Fruit fly (Drosophila melanogaster): Measurements from ENCODE around the gene sty.

Gene sty

dm6 chr3L:3472786-3473185 lies 48.1 kb upstream of the sty start (continued):
- TF ChIP-seq Myb (GFP tag; optimal IDR thresholded peaks at IDR 0.05): peak; percentile 51
- TF ChIP-seq NFAT (GFP tag; IDR thresholded peaks at IDR 0.05): peak; percentile 62
- no peak for TF ChIP-seq HLHmδ (GFP tag; optimal IDR thresholded peaks at IDR 0.05)
- no peak for TF ChIP-seq ftz-f1 (GFP tag; optimal IDR thresholded peaks at IDR 0.05)
- peak; percentile 18 for TF ChIP-seq Ets97D (GFP tag; optimal IDR thresholded peaks at IDR 0.05)
- TF ChIP-seq CG4854 (GFP tag; optimal IDR thresholded peaks at IDR 0.05): peak; percentile 29
- peak; percentile 77 for TF ChIP-seq Xrp1 (GFP tag; IDR thresholded peaks at IDR 0.05)
- peak; percentile 52 for TF ChIP-seq exex (tag; optimal IDR thresholded peaks at IDR 0.05)
- TF ChIP-seq Lim3 (GFP tag; IDR thresholded peaks at IDR 0.05): no peak
- TF ChIP-seq CG13894 (tag; optimal IDR thresholded peaks at IDR 0.05): peak; percentile 92
- TF ChIP-seq tio (GFP tag; optimal IDR thresholded peaks at IDR 0.05): peak; percentile 19
- peak; percentile 49 for TF ChIP-seq CG5180 (GFP tag; optimal IDR thresholded peaks at IDR 0.05)
- peak; percentile 87 for TF ChIP-seq sens (GFP tag)
- peak; percentile 81 for TF ChIP-seq CrebB (tag; optimal IDR thresholded peaks at IDR 0.05)
- TF ChIP-seq CG11723 (GFP tag; optimal IDR thresholded peaks at IDR 0.05): peak; percentile 9
- no peak for TF ChIP-seq sens-2 (GFP tag; IDR thresholded peaks at IDR 0.05)
- TF ChIP-seq CG31441 (GFP tag; IDR thresholded peaks at IDR 0.05): peak; percentile 69
- peak; percentile 79 for TF ChIP-seq gem (tag; optimal IDR thresholded peaks at IDR 0.05)
- TF ChIP-seq CG4424 (GFP tag; optimal IDR thresholded peaks at IDR 0.05): peak; percentile 56
- peak; percentile 79 for TF ChIP-seq scrt (GFP tag; optimal IDR thresholded peaks at IDR 0.05)
- no peak for TF ChIP-seq ab (GFP tag; optimal IDR thresholded peaks at IDR 0.05)
- TF ChIP-seq knrl (GFP tag; IDR thresholded peaks at IDR 0.05; ENCODE audit: partially characterized antibody): no peak
- TF ChIP-seq CG6272 (GFP tag; IDR thresholded peaks at IDR 0.05): no peak
- TF ChIP-seq BtbVII (GFP tag; optimal IDR thresholded peaks at IDR 0.05): peak; percentile 85
- TF ChIP-seq unpg (GFP tag; optimal IDR thresholded peaks at IDR 0.05): peak; percentile 81
- no peak for TF ChIP-seq bbx (GFP tag; IDR thresholded peaks at IDR 0.05; ENCODE audit: partially characterized antibody)
- no peak for TF ChIP-seq Hr78 (GFP tag; optimal IDR thresholded peaks at IDR 0.05)
- no peak for TF ChIP-seq CG9797 (GFP tag; optimal IDR thresholded peaks at IDR 0.05)
- no peak for TF ChIP-seq CG8290 (GFP tag; optimal IDR thresholded peaks at IDR 0.05)
- peak in 1 of 2 experiments; percentile 46 for TF ChIP-seq CG8290 (tag; optimal IDR thresholded peaks at IDR 0.05)
- peak; percentile 76 for TF ChIP-seq CG12071 (GFP tag; optimal IDR thresholded peaks at IDR 0.05)
- peak; percentile 74 for TF ChIP-seq CG11247 (GFP tag; IDR thresholded peaks at IDR 0.05)
- peak; percentile 34; the same call in 1 of the 2 replicates for TF ChIP-seq CG4730 (GFP tag; IDR thresholded peaks at IDR 0.05)
- TF ChIP-seq Dp (GFP tag; optimal IDR thresholded peaks at IDR 0.05): no peak
- no peak for TF ChIP-seq CG7987 (GFP tag; optimal IDR thresholded peaks at IDR 0.05)
- TF ChIP-seq CG10543 (GFP tag; optimal IDR thresholded peaks at IDR 0.05): peak; percentile 67
- no peak for TF ChIP-seq sim (GFP tag; IDR thresholded peaks at IDR 0.05)
- TF ChIP-seq H15 (GFP tag; IDR thresholded peaks at IDR 0.05): peak; percentile 59; the same call in 1 of the 3 replicates
- TF ChIP-seq nau (GFP tag; optimal IDR thresholded peaks at IDR 0.05): peak; percentile 63
- 0 out of 2 replicates have a peak, but pooled peaks have one; percentile 23 for TF ChIP-seq CG5953 (GFP tag; IDR thresholded peaks at IDR 0.05)
- peak; percentile 55; the same call in 1 of the 2 replicates for TF ChIP-seq CG14441 (GFP tag; IDR thresholded peaks at IDR 0.05)
- TF ChIP-seq CG2678 (tag; optimal IDR thresholded peaks at IDR 0.05): peak; percentile 88
- peak; percentile 44 for TF ChIP-seq CG15011 (GFP tag; optimal IDR thresholded peaks at IDR 0.05)
- TF ChIP-seq wdn (GFP tag; IDR thresholded peaks at IDR 0.05): peak; percentile 85
- no peak for TF ChIP-seq MESR4 (GFP tag; optimal IDR thresholded peaks at IDR 0.05)
- peak; percentile 82 for TF ChIP-seq ranshi (GFP tag; IDR thresholded peaks at IDR 0.05)
- no peak for TF ChIP-seq Atf3 (GFP tag; optimal IDR thresholded peaks at IDR 0.05)
- no peak for TF ChIP-seq sr (GFP tag; IDR thresholded peaks at IDR 0.05)
- TF ChIP-seq NC2β (GFP tag; optimal IDR thresholded peaks at IDR 0.05): no peak
- TF ChIP-seq grn (GFP tag; optimal IDR thresholded peaks at IDR 0.05): peak; percentile 1
- no peak for TF ChIP-seq Trl (optimal IDR thresholded peaks at IDR 0.05)
- peak; percentile 44 for TF ChIP-seq Trl (GFP tag; optimal IDR thresholded peaks at IDR 0.05)
